ENCODE assay signal across 2 worm cellular contexts in genomic region chrV:13209567-13209966, ce11.
A peak's percentile ranks its signal among the peaks of the same experiment; 100 is the strongest.
TF ChIP-seq lines count a peak whose summit lies in the region.

Gene F57B1.6, plus strand, starts transcription at chrV:13209645.

TF ChIP-seq in whole organism, L4 larva, 104 proteins besides CTCF, POLR2A, EP300 and RAD21:
- TF ChIP-seq php-3 (GFP tag; IDR thresholded peaks at IDR 0.05; lab: Robert Waterston, UW) (no peak), F49E8.2 (tag; optimal IDR thresholded peaks at IDR 0.05; lab: Kevin White, UChicago; ENCODE audit: borderline replicate concordance) (no peak), R02D3.7 (tag; optimal IDR thresholded peaks at IDR 0.05; lab: Kevin White, UChicago) (no peak), unc-39 (tag; optimal IDR thresholded peaks at IDR 0.05; lab: Kevin White, UChicago) (no peak), nhr-42 (GFP tag; IDR thresholded peaks at IDR 0.05; lab: Robert Waterston, UW) (no peak), dve-1 (tag; optimal IDR thresholded peaks at IDR 0.05; lab: Kevin White, UChicago; ENCODE audit: insufficient read depth) (no peak), aha-1 (tag; lab: Kevin White, UChicago) (peak; percentile 63), lin-39 (tag; optimal IDR thresholded peaks at IDR 0.05; lab: Kevin White, UChicago) (no peak)

TF ChIP-seq in whole organism, mixed stage, embryonic, 35 proteins besides CTCF, POLR2A, EP300 and RAD21:
- TF ChIP-seq drap-1 (GFP tag; optimal IDR thresholded peaks at IDR 0.05; lab: Kevin White, UChicago), result no peak
- peak; percentile 53 for TF ChIP-seq pha-4 (tag; optimal IDR thresholded peaks at IDR 0.05; lab: Kevin White, UChicago)
- TF ChIP-seq lsy-2 (tag; optimal IDR thresholded peaks at IDR 0.05; lab: Kevin White, UChicago), result no peak

Comparison
In these comparisons a context has a peak if more than half of its experiments do, and no peak if none do; other contexts are left out.
1. Of the 12 proteins assayed by ChIP-seq in both whole organism, L4 larva and whole organism, mixed stage, embryonic: peak only in whole organism, L4 larva: none; only in whole organism, mixed stage, embryonic: pha-4; in both: none; in neither: 11.